Fruit fly (Drosophila melanogaster) whole organism, prepupa: ENCODE measurements around the gene Cht7.

Source experiments
- CG10669 ChIP-seq: fragments of 200-800 bp; sonication (Bioruptor generic); optimal IDR thresholded peaks from 3 replicates; lab custom pipeline; 2018; ENCODE audit warnings: missing biosample characterization, mild to moderate bottlenecking, missing genetic modification characterization, moderate library complexity
- CG11762 ChIP-seq: fragments of 200-800 bp; sonication (Bioruptor generic); optimal IDR thresholded peaks from 3 replicates; lab custom pipeline; 2016; ENCODE audit warnings: missing biosample characterization, missing genetic modification characterization; ENCODE audit not compliant: insufficient read depth
- CG15336 ChIP-seq: fragments of 200-800 bp; sonication (Bioruptor generic); IDR thresholded peaks from 2 replicates; pipeline ENCODE4 v1.3.6; 2022; ENCODE audit warnings: missing biosample characterization, missing genetic modification characterization
- CG1621 ChIP-seq: fragments of 200-800 bp; sonication (Bioruptor generic); optimal IDR thresholded peaks from 3 replicates; lab custom pipeline; 2018; ENCODE audit warnings: missing biosample characterization, mild to moderate bottlenecking, missing genetic modification characterization
- CG6163 ChIP-seq: fragments of 200-800 bp; sonication (Bioruptor generic); IDR thresholded peaks from 3 replicates; pipeline ENCODE4 v1.3.6; 2022; ENCODE audit warnings: missing biosample characterization, missing genetic modification characterization
- CG6808 ChIP-seq: fragments of 200-800 bp; sonication (Bioruptor generic); optimal IDR thresholded peaks from 3 replicates; lab custom pipeline; 2017; ENCODE audit warnings: missing biosample characterization, missing genetic modification characterization, mild to moderate bottlenecking, moderate library complexity, missing genetic modification reagents
- CG8319 ChIP-seq: fragments of 200-800 bp; sonication (Bioruptor generic); optimal IDR thresholded peaks from 3 replicates; lab custom pipeline; 2016; ENCODE audit warnings: missing biosample characterization, missing genetic modification characterization
- Hr4 ChIP-seq: fragments of 200-800 bp; sonication (Bioruptor generic); optimal IDR thresholded peaks from 3 replicates; lab custom pipeline; 2016; ENCODE audit warnings: missing biosample characterization, missing genetic modification characterization
- Lpt ChIP-seq: fragments of 200-800 bp; sonication (Bioruptor generic); optimal IDR thresholded peaks from 3 replicates; lab custom pipeline; 2016; ENCODE audit warnings: missing biosample characterization, missing genetic modification characterization
- Sox15 ChIP-seq: fragments of 200-800 bp; sonication (Bioruptor generic); optimal IDR thresholded peaks from 3 replicates; lab custom pipeline; 2016; ENCODE audit warnings: missing biosample characterization, missing genetic modification characterization
- dsx ChIP-seq: fragments of 200-800 bp; optimal IDR thresholded peaks from 3 replicates; lab custom pipeline; 2019; ENCODE audit warnings: missing biosample characterization, mild to moderate bottlenecking, missing genetic modification characterization, moderate library complexity; ENCODE audit not compliant: poor library complexity, severe bottlenecking

- TF ChIP-seq CG6163 (no peak), dsx (GFP tag; lab: Kevin White, UChicago) (no peak), Sox15 (GFP tag; lab: Kevin White, UChicago) (no peak), CG1621 (no peak), Lpt (GFP tag; lab: Kevin White, UChicago) (no peak), CG6808 (GFP tag; lab: Kevin White, UChicago) (no peak), CG8319 (GFP tag; lab: Kevin White, UChicago) (no peak), CG11762 (GFP tag; lab: Kevin White, UChicago) (no peak), Hr4 (GFP tag; lab: Kevin White, UChicago) (no peak), CG15336 (GFP tag; lab: Robert Waterston, UW) (no peak), CG10669 (GFP tag; lab: Kevin White, UChicago) (no peak)
These were observed 19.7 kb upstream of the Cht7 start for dm6 chr3L:3126478-3126877.
